Worm (Caenorhabditis elegans): ENCODE measurements around the gene ndab-2.

The ndab-2 gene

ce11 chrIII:7185473-7185872 lies 4.9 kb downstream of the ndab-2 start, which contains the start of gene F37C12.14:
TSS of gene F37C12.14 (minus strand) at chrIII:7185573.
- TF ChIP-seq aly-2 (tag; optimal IDR thresholded peaks at IDR 0.05) (no peak), elt-3 (tag; optimal IDR thresholded peaks at IDR 0.05) (no peak), sma-9 (GFP tag; optimal IDR thresholded peaks at IDR 0.05) (no peak), sma-9 (tag; optimal IDR thresholded peaks at IDR 0.05) (no peak)

- TF ChIP-seq fos-1 (tag; optimal IDR thresholded peaks at IDR 0.05) (peak; percentile 59), gmeb-1 (tag; optimal IDR thresholded peaks at IDR 0.05) (no peak)
Measured at ce11 chrIII:7188300-7189052, 7.9 kb downstream of the ndab-2 start, which contains the start of the genes F37C12.21 and F37C12.10. TSS of gene F37C12.21 (plus strand) at chrIII:7188357. TSS of gene F37C12.10 (minus strand) at chrIII:7188384.

ce11 chrIII:7189581-7190128 lies 9.1 kb downstream of the ndab-2 start, which contains the start of gene rps-21:
TSS of gene rps-21 (minus strand) at chrIII:7189631.
- TF ChIP-seq ceh-16 (tag; optimal IDR thresholded peaks at IDR 0.05): peak; percentile 37
- TF ChIP-seq mab-5 (tag; optimal IDR thresholded peaks at IDR 0.05): peak; percentile 46
- no peak for TF ChIP-seq nhr-10 (tag; optimal IDR thresholded peaks at IDR 0.05)
- no peak for TF ChIP-seq alr-1 (tag; optimal IDR thresholded peaks at IDR 0.05)
- peak in 1 of 2 experiments; percentile 17 for TF ChIP-seq mdl-1 (tag; optimal IDR thresholded peaks at IDR 0.05)
- TF ChIP-seq sma-3 (GFP tag; optimal IDR thresholded peaks at IDR 0.05): peak; percentile 84
- no peak for TF ChIP-seq ztf-4 (tag; optimal IDR thresholded peaks at IDR 0.05)
- TF ChIP-seq lsy-2 (tag; optimal IDR thresholded peaks at IDR 0.05): peak; percentile 84 to 93
- TF ChIP-seq dmd-4 (tag; optimal IDR thresholded peaks at IDR 0.05): no peak
- peak; percentile 57 for TF ChIP-seq nhr-21 (tag; optimal IDR thresholded peaks at IDR 0.05)
- peak; percentile 67 for TF ChIP-seq sma-9 (GFP tag; optimal IDR thresholded peaks at IDR 0.05)
- TF ChIP-seq sma-9 (tag; optimal IDR thresholded peaks at IDR 0.05): no peak
- TF ChIP-seq snpc-4 (tag; optimal IDR thresholded peaks at IDR 0.05): peak; percentile 59
- TF ChIP-seq fos-1 (tag; optimal IDR thresholded peaks at IDR 0.05): peak; percentile 66
- peak; percentile 46 for TF ChIP-seq nhr-77 (tag; optimal IDR thresholded peaks at IDR 0.05)
- no peak for TF ChIP-seq Y55F3AM.14 (GFP tag; optimal IDR thresholded peaks at IDR 0.05)
- TF ChIP-seq sem-4 (tag; optimal IDR thresholded peaks at IDR 0.05): peak; percentile 46
- no peak for TF ChIP-seq nhr-237 (tag; optimal IDR thresholded peaks at IDR 0.05)
- no peak for TF ChIP-seq elt-1 (tag; optimal IDR thresholded peaks at IDR 0.05)
- TF ChIP-seq aly-2 (tag; optimal IDR thresholded peaks at IDR 0.05): no peak
- no peak for TF ChIP-seq mbf-1 (tag; optimal IDR thresholded peaks at IDR 0.05)
- peak; percentile 94 for TF ChIP-seq unc-55 (GFP tag; optimal IDR thresholded peaks at IDR 0.05)
- TF ChIP-seq ceh-82 (tag; optimal IDR thresholded peaks at IDR 0.05): no peak
- TF ChIP-seq unc-39 (tag; optimal IDR thresholded peaks at IDR 0.05): no peak
- peak; percentile 74 for TF ChIP-seq ZK546.5 (tag; optimal IDR thresholded peaks at IDR 0.05)
- TF ChIP-seq gmeb-1 (tag; optimal IDR thresholded peaks at IDR 0.05): peak; percentile 82
- peak; percentile 87 for TF ChIP-seq C34F6.9 (tag; optimal IDR thresholded peaks at IDR 0.05)
- no peak for TF ChIP-seq elt-3 (tag; optimal IDR thresholded peaks at IDR 0.05)
- peak; percentile 80 for TF ChIP-seq lin-11 (tag; optimal IDR thresholded peaks at IDR 0.05)
- TF ChIP-seq nhr-25 (tag; optimal IDR thresholded peaks at IDR 0.05): peak; percentile 79
- no peak for TF ChIP-seq nhr-11 (tag; optimal IDR thresholded peaks at IDR 0.05)
- no peak for TF ChIP-seq nhr-12 (tag; optimal IDR thresholded peaks at IDR 0.05)
- TF ChIP-seq nhr-129 (tag; optimal IDR thresholded peaks at IDR 0.05): peak; percentile 70
- peak; percentile 58 for TF ChIP-seq F13H6.1 (tag; optimal IDR thresholded peaks at IDR 0.05)
- no peak for TF ChIP-seq ama-1 (optimal IDR thresholded peaks at IDR 0.05)
- peak; percentile 43 for TF ChIP-seq blmp-1 (tag; optimal IDR thresholded peaks at IDR 0.05; ENCODE audit: insufficient read depth)
- TF ChIP-seq zag-1 (tag; optimal IDR thresholded peaks at IDR 0.05): peak; percentile 38
- peak; percentile 79 for TF ChIP-seq crh-2 (tag; optimal IDR thresholded peaks at IDR 0.05)
- peak; percentile 91 for TF ChIP-seq lin-13 (GFP tag; optimal IDR thresholded peaks at IDR 0.05)
- TF ChIP-seq R02D3.7 (tag; optimal IDR thresholded peaks at IDR 0.05): peak; percentile 85
- TF ChIP-seq unc-62 (GFP tag; optimal IDR thresholded peaks at IDR 0.05): no peak
- no peak for TF ChIP-seq lin-39 (tag; optimal IDR thresholded peaks at IDR 0.05)
- no peak for TF ChIP-seq peb-1 (tag; optimal IDR thresholded peaks at IDR 0.05)
- no peak for TF ChIP-seq ztf-11 (tag; optimal IDR thresholded peaks at IDR 0.05)
- TF ChIP-seq nhr-6 (tag; optimal IDR thresholded peaks at IDR 0.05): peak; percentile 44
- no peak for TF ChIP-seq skn-1 (tag; optimal IDR thresholded peaks at IDR 0.05)
- peak; percentile 73 for TF ChIP-seq egl-27 (tag; optimal IDR thresholded peaks at IDR 0.05)
- TF ChIP-seq ztf-1 (GFP tag; conservative IDR thresholded peaks at IDR 0.05): no peak
